Fruit fly (Drosophila melanogaster) whole organism, pupa: ENCODE measurements around the gene CG15347.

Source experiments
- CG10348 ChIP-seq: fragments of 200-800 bp; sonication (Bioruptor generic); IDR thresholded peaks from 2 replicates; pipeline ENCODE4 v1.3.6; 2022; ENCODE audit warnings: missing biosample characterization, missing genetic modification characterization
- CG12605 ChIP-seq: fragments of 200-800 bp; sonication (Bioruptor generic); IDR thresholded peaks from 2 replicates; pipeline ENCODE4 v1.3.6; 2022; ENCODE audit warnings: missing biosample characterization, missing genetic modification characterization
- CG13204 ChIP-seq: fragments of 200-800 bp; sonication (Bioruptor generic); optimal IDR thresholded peaks from 2 replicates; lab custom pipeline; 2018; ENCODE audit warnings: missing biosample characterization, mild to moderate bottlenecking, missing genetic modification characterization, moderate library complexity
- CG14655 ChIP-seq: fragments of 200-800 bp; sonication (Bioruptor generic); optimal IDR thresholded peaks from 3 replicates; lab custom pipeline; 2017; ENCODE audit warnings: mild to moderate bottlenecking, missing biosample characterization, missing genetic modification reagents, missing genetic modification characterization
- CG15710 ChIP-seq: fragments of 200-800 bp; sonication (Bioruptor generic); optimal IDR thresholded peaks from 2 replicates; lab custom pipeline; 2018; ENCODE audit warnings: missing biosample characterization, mild to moderate bottlenecking, missing genetic modification characterization, moderate library complexity
- CG32121 ChIP-seq: fragments of 200-800 bp; sonication (Bioruptor generic); IDR thresholded peaks from 2 replicates; pipeline ENCODE4 v1.3.6; 2022; ENCODE audit warnings: missing biosample characterization, missing genetic modification characterization
- CG34367 ChIP-seq: fragments of 200-800 bp; sonication (Bioruptor generic); optimal IDR thresholded peaks from 2 replicates; lab custom pipeline; 2018; ENCODE audit warnings: missing biosample characterization, mild to moderate bottlenecking, missing genetic modification characterization
- CG8301 ChIP-seq: fragments of 200-800 bp; sonication (Bioruptor generic); optimal IDR thresholded peaks from 2 replicates; lab custom pipeline; 2018; ENCODE audit warnings: missing biosample characterization, mild to moderate bottlenecking, missing genetic modification characterization
- D1 ChIP-seq: fragments of 200-800 bp; sonication (Bioruptor generic); optimal IDR thresholded peaks from 2 replicates; lab custom pipeline; 2018; ENCODE audit warnings: missing biosample characterization, mild to moderate bottlenecking, missing genetic modification characterization, moderate library complexity
- EcR ChIP-seq: fragments of 200-800 bp; sonication (Bioruptor generic); optimal IDR thresholded peaks from 3 replicates; lab custom pipeline; 2019; ENCODE audit warnings: missing biosample characterization, missing genetic modification characterization, mild to moderate bottlenecking, moderate library complexity, missing genetic modification reagents
- Pif1A ChIP-seq: fragments of 200-800 bp; sonication (Bioruptor generic); optimal IDR thresholded peaks from 3 replicates; lab custom pipeline; 2016; ENCODE audit warnings: missing biosample characterization, missing genetic modification characterization
- Pif1B ChIP-seq: fragments of 200-800 bp; sonication (Bioruptor generic); optimal IDR thresholded peaks from 3 replicates; lab custom pipeline; 2016; ENCODE audit warnings: missing biosample characterization, missing genetic modification characterization
- Snoo ChIP-seq: fragments of 200-800 bp; sonication (Bioruptor generic); optimal IDR thresholded peaks from 3 replicates; lab custom pipeline; 2017; ENCODE audit warnings: missing biosample characterization, mild to moderate bottlenecking, missing genetic modification characterization, inconsistent platforms
- gl ChIP-seq: fragments of 200-800 bp; sonication (Bioruptor generic); optimal IDR thresholded peaks from 2 replicates; lab custom pipeline; 2018; ENCODE audit warnings: missing biosample characterization, mild to moderate bottlenecking, missing genetic modification characterization

DNA sequence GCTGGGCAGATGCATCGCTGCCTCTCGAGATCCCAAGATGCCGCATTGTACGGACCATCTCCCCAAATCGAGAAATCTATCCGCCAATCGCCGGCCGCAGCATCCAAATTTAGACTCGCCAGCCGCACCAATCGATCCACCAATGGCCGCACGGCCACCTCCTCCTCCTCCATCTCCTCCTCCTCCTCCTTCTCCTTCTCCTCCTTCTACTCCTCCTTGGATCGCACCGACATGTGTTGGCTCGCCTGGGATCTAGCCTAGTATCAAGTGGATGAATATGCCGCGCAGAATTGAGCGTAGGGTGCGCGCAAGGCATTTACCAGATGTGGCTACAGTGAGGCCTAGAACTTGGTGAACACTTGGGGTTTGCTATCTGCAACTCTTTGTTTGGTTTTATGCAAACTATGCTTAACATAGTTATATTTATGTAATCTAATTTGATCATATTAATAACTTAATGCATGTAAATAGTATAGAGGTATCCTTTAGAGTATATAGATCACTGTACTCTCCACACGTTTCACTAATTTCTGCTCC lies 5.6 kb downstream of the CG15347 start, which contains the start of gene org-1:
- TF ChIP-seq EcR (GFP tag; lab: Kevin White, UChicago) (no peak), gl (tag; lab: Kevin White, UChicago) (peak; percentile 86), CG34367 (tag; lab: Kevin White, UChicago) (peak; percentile 93), CG15710 (tag; lab: Kevin White, UChicago) (peak; percentile 94), CG32121 (GFP tag; lab: Robert Waterston, UW) (peak; percentile 90), CG13204 (peak; percentile 81), CG14655 (peak; percentile 92), CG8301 (peak; percentile 89), Snoo (tag; lab: Kevin White, UChicago) (peak; percentile 72), D1 (tag; lab: Kevin White, UChicago) (no peak), CG12605 (GFP tag; lab: Robert Waterston, UW) (peak; percentile 94), Pif1B (GFP tag; lab: Kevin White, UChicago) (peak; percentile 86), Pif1A (GFP tag; lab: Kevin White, UChicago) (peak; percentile 89), CG10348 (GFP tag; lab: Robert Waterston, UW) (peak; percentile 81)
